Worm (Caenorhabditis elegans) whole organism, late embryonic: ENCODE results near the gene lev-9.

ENCODE experiments used
- che-1 ChIP-seq: sonication (generic microtip); optimal IDR thresholded peaks from 2 replicates; lab custom pipeline; 2016; ENCODE audit warnings: mild to moderate bottlenecking, missing genetic modification characterization, missing compliant biosample characterization
- pqm-1 ChIP-seq: sonication (generic microtip); optimal IDR thresholded peaks from 2 replicates; lab custom pipeline; 2016; ENCODE audit warnings: missing genetic modification characterization, missing compliant biosample characterization

DNA sequence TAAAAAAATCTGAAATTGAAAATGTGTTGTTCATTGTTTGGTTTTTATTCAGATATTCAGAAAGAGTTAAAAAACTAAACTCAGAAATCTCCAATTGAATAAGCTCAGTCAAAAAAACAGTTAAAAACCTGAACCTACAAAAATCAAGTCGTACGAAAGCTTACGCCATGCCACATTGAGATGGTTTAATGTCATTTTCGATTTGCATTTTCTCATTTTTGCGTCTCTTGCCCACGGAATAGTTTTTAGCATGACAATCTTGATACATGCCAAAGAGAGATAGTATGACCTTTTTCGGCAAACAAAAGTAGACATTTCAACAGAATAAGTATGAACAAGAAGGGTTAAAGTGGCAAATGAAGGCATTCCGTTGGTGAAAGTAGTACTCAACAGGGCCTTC, 10.5 kb downstream of the lev-9 start:
- no peak for TF ChIP-seq che-1 (tag; lab: Kevin White, UChicago)
- TF ChIP-seq pqm-1 (tag; lab: Kevin White, UChicago), result no peak
